Worm (Caenorhabditis elegans): ENCODE results near the gene F36H12.9.
A peak's percentile ranks its signal among the peaks of the same experiment; 100 is the strongest.

F36H12.9 gene

ce11 chrIV:5209390-5209789, 47.4 kb upstream of the F36H12.9 start, which contains the start of the genes Y59E9AL.36 and nbet-1 (continued):
- TF ChIP-seq ceh-20 (GFP tag; IDR thresholded peaks at IDR 0.05), result no peak
- TF ChIP-seq mdt-29 (GFP tag; IDR thresholded peaks at IDR 0.05), result no peak
- TF ChIP-seq dpl-1 (GFP tag; optimal IDR thresholded peaks at IDR 0.05), result peak; percentile 83
- 0 out of 2 replicates have a peak, but pooled peaks have one; percentile 19 for TF ChIP-seq arid-1 (GFP tag; conservative IDR thresholded peaks at IDR 0.05)
- no peak for TF ChIP-seq nhr-76 (tag; optimal IDR thresholded peaks at IDR 0.05)
- peak; percentile 70 for TF ChIP-seq nhr-77 (tag; optimal IDR thresholded peaks at IDR 0.05)

DNA sequence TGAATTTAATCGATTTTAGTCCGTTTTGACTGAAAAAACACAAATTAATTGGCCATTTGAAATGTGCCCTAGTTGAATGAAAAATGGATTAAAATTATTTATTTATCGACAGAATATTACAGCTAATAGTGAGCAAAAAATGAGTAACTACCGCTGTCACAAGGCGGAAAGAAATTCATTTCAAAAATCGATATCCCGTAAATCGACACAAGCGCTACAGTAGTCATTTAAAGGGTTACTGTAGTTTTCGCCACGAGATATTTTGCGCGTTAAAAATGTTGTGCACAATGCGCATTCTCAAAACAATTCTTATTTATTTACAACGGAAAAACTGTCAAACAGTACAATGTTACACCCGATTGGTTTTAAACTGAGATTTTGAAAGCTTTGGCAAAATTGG, 46.2 kb upstream of the F36H12.9 start:
- TF ChIP-seq aha-1 (tag), result peak; percentile 53
- no peak for TF ChIP-seq nhr-6 (tag; optimal IDR thresholded peaks at IDR 0.05)
- no peak for TF ChIP-seq arid-1 (GFP tag; conservative IDR thresholded peaks at IDR 0.05)
- TF ChIP-seq nhr-111 (GFP tag; optimal IDR thresholded peaks at IDR 0.05), result no peak
- 0 out of 2 replicates have a peak, but pooled peaks have one; percentile 43 for TF ChIP-seq snpc-1.2 (GFP tag; IDR thresholded peaks at IDR 0.05)
- TF ChIP-seq lsy-2 (tag; optimal IDR thresholded peaks at IDR 0.05), result peak in 1 of 2 experiments; percentile 8
- TF ChIP-seq Y75B8A.6 (GFP tag; IDR thresholded peaks at IDR 0.05), result no peak
- TF ChIP-seq R02D3.7 (tag; optimal IDR thresholded peaks at IDR 0.05), result peak; percentile 9
- peak; percentile 41 for TF ChIP-seq lin-38 (GFP tag; IDR thresholded peaks at IDR 0.05)
- no peak for TF ChIP-seq nhr-42 (GFP tag; IDR thresholded peaks at IDR 0.05)
- peak; percentile 5 for TF ChIP-seq mep-1 (tag; optimal IDR thresholded peaks at IDR 0.05)
- TF ChIP-seq nhr-10 (tag; optimal IDR thresholded peaks at IDR 0.05), result no peak

ce11 chrIV:5215092-5215491, 41.7 kb upstream of the F36H12.9 start, which contains the start of gene Y59E9AL.4:
Gene Y59E9AL.4, minus strand, starts transcription at chrIV:5215192.
- TF ChIP-seq ceh-82 (tag; optimal IDR thresholded peaks at IDR 0.05) (no peak), sdz-12 (GFP tag; optimal IDR thresholded peaks at IDR 0.05) (no peak)

DNA sequence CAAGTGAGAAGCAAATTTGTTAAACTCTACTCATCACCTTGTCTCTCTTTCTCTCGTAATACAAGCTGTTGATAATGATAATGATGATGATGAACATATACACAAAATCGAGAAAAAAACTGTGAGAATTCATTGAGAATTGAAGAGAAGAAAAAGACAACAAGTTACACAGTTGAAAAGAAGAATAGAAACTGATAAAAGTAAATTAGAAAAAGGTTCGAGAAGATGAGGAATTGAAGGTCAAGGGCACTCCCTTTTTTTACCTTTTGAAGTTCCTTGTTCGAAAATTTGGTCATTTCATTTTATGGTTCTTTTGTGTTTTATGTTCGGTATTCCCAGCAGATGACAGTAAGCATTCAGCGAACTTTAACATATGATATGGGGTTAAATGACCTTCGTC, 40.5 kb upstream of the F36H12.9 start:
- no peak for TF ChIP-seq ZK546.5 (tag; optimal IDR thresholded peaks at IDR 0.05)
- no peak for TF ChIP-seq aha-1 (tag)
- TF ChIP-seq unc-39 (tag; optimal IDR thresholded peaks at IDR 0.05), result no peak
- peak; percentile 48 for TF ChIP-seq nhr-28 (tag; optimal IDR thresholded peaks at IDR 0.05)
- peak; percentile 15 for TF ChIP-seq nhr-76 (tag; optimal IDR thresholded peaks at IDR 0.05)
- no peak for TF ChIP-seq dmd-6 (GFP tag; IDR thresholded peaks at IDR 0.05)
- TF ChIP-seq cey-2 (tag; optimal IDR thresholded peaks at IDR 0.05; ENCODE audit: borderline replicate concordance, insufficient read depth), result peak; percentile 49
- no peak for TF ChIP-seq ceh-44 (GFP tag; IDR thresholded peaks at IDR 0.05)
- TF ChIP-seq dve-1 (tag; optimal IDR thresholded peaks at IDR 0.05; ENCODE audit: insufficient read depth), result peak; percentile 7
- TF ChIP-seq nhr-41 (GFP tag; IDR thresholded peaks at IDR 0.05), result no peak
- no peak for TF ChIP-seq F10B5.3 (tag; optimal IDR thresholded peaks at IDR 0.05)
- TF ChIP-seq dmd-9 (GFP tag; IDR thresholded peaks at IDR 0.05), result no peak
- no peak for TF ChIP-seq mxl-3 (GFP tag; optimal IDR thresholded peaks at IDR 0.05)
- no peak for TF ChIP-seq lin-13 (GFP tag; optimal IDR thresholded peaks at IDR 0.05)
- TF ChIP-seq zip-11 (GFP tag; IDR thresholded peaks at IDR 0.05), result no peak
- no peak for TF ChIP-seq hlh-30 (tag; optimal IDR thresholded peaks at IDR 0.05; ENCODE audit: insufficient read depth)
- no peak for TF ChIP-seq unc-62 (GFP tag; optimal IDR thresholded peaks at IDR 0.05 in 1 of 2)
- no peak for TF ChIP-seq unc-62 (tag; optimal IDR thresholded peaks at IDR 0.05)
- no peak for TF ChIP-seq nhr-102 (tag; optimal IDR thresholded peaks at IDR 0.05)
- TF ChIP-seq lin-39 (tag; optimal IDR thresholded peaks at IDR 0.05), result no peak
- peak; percentile 49 for TF ChIP-seq nhr-25 (tag; optimal IDR thresholded peaks at IDR 0.05; ENCODE audit: borderline replicate concordance, insufficient read depth)
- TF ChIP-seq T20F7.1 (GFP tag; optimal IDR thresholded peaks at IDR 0.05), result no peak
- no peak for TF ChIP-seq saeg-2 (GFP tag; IDR thresholded peaks at IDR 0.05)

All from whole organism, L4 larva.